Worm (Caenorhabditis elegans) whole organism, late embryonic: ENCODE measurements around the gene F08F3.1.

Source experiments
- ahr-1 ChIP-seq: sonication (generic microtip); optimal IDR thresholded peaks from 2 replicates; lab custom pipeline; 2016; ENCODE audit warnings: missing genetic modification characterization, missing compliant biosample characterization
- ceh-9 ChIP-seq: sonication (generic microtip); optimal IDR thresholded peaks from 2 replicates; lab custom pipeline; 2016; ENCODE audit warnings: mild to moderate bottlenecking, missing genetic modification characterization, inconsistent platforms, missing compliant biosample characterization
- dve-1 ChIP-seq: sonication (generic microtip); optimal IDR thresholded peaks from 2 replicates; lab custom pipeline; 2017; ENCODE audit warnings: antibody characterized with exemption, mild to moderate bottlenecking, missing genetic modification characterization, missing compliant biosample characterization
- elt-2 ChIP-seq: sonication (generic microtip); optimal IDR thresholded peaks from 2 replicates; lab custom pipeline; 2016; ENCODE audit warnings: missing genetic modification reagents, missing genetic modification characterization, missing compliant biosample characterization
- fkh-10 ChIP-seq: fragments of 150-350 bp; optimal IDR thresholded peaks from 2 replicates; lab custom pipeline; 2014; ENCODE audit warnings: missing biosample characterization, missing genetic modification reagents, missing genetic modification characterization
- pqm-1 ChIP-seq: sonication (generic microtip); optimal IDR thresholded peaks from 2 replicates; lab custom pipeline; 2016; ENCODE audit warnings: missing genetic modification characterization, missing compliant biosample characterization
- tbx-2 ChIP-seq: sonication (generic microtip); optimal IDR thresholded peaks from 2 replicates; lab custom pipeline; 2016; ENCODE audit warnings: missing genetic modification characterization, missing compliant biosample characterization
- unc-86 ChIP-seq: sonication (generic microtip); optimal IDR thresholded peaks from 2 replicates; lab custom pipeline; 2016; ENCODE audit warnings: missing genetic modification characterization, missing compliant biosample characterization

DNA sequence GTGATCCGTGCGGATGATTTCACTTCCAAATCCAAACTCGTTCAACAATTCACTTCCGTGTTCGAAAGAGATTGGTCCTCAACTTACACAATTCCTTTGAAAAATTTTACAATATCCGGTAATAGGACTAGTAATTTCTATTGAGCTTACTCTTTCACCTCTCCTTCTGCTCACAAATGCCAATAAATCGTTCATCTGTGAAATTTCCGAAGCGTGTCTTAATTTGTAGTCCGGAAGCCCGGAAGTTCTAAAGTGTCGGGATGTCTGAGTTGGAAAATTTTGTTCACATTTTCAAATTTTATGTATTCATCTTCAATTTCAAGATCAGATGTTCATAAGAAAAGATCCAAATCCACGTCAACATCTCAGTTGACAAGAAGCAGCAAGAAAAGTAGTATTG lies 47.5 kb downstream of the F08F3.1 start, which contains the start of gene T05C3.2:
- TF ChIP-seq unc-86 (tag; lab: Kevin White, UChicago) (no peak), pqm-1 (tag; lab: Kevin White, UChicago) (no peak), dve-1 (tag; lab: Kevin White, UChicago) (no peak), tbx-2 (tag; lab: Kevin White, UChicago) (no peak), elt-2 (tag; lab: Kevin White, UChicago) (no peak), fkh-10 (no peak), ceh-9 (no peak), ahr-1 (tag; lab: Kevin White, UChicago) (no peak)
